Worm (Caenorhabditis elegans): ENCODE measurements around the gene F55A11.4.

Gene F55A11.4

DNA sequence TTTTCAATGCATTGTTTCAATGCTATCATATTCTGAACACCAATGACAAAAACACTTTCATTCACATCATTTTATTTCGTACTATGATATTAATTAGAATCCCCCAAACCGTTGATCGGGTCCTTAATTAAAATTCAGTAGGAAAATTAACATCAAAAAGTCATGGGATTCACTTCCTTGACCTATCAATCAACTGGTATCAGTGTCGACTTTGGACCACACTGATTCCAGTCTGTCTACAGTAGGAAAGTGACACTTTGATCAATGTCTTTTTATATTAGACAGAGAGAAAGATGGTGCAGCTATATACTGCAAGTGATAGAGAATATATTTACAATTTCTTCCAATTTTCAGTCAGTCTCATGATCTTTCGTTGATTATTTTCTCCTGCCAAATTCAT is 26.1 kb downstream of the F55A11.4 start (continued):
- TF ChIP-seq nhr-77 (tag; optimal IDR thresholded peaks at IDR 0.05) (no peak), lir-3 (tag; optimal IDR thresholded peaks at IDR 0.05; ENCODE audit: poor library complexity) (peak; percentile 1), sup-37 (GFP tag; optimal IDR thresholded peaks at IDR 0.05) (no peak), unc-130 (tag; optimal IDR thresholded peaks at IDR 0.05) (peak; percentile 39), nhr-28 (tag; optimal IDR thresholded peaks at IDR 0.05) (no peak), lin-13 (GFP tag; optimal IDR thresholded peaks at IDR 0.05) (no peak), ceh-88 (GFP tag; IDR thresholded peaks at IDR 0.05) (no peak), ces-1 (GFP tag; optimal IDR thresholded peaks at IDR 0.05) (no peak), nhr-85 (tag) (peak; percentile 91), lin-15B (tag; optimal IDR thresholded peaks at IDR 0.05) (no peak), sox-4 (tag; optimal IDR thresholded peaks at IDR 0.05) (no peak), hlh-4 (tag; optimal IDR thresholded peaks at IDR 0.05) (no peak), lin-39 (tag; optimal IDR thresholded peaks at IDR 0.05) (no peak), pax-3 (tag; optimal IDR thresholded peaks at IDR 0.05) (no peak), zag-1 (tag; optimal IDR thresholded peaks at IDR 0.05) (no peak), hlh-17 (GFP tag; optimal IDR thresholded peaks at IDR 0.05; ENCODE audit: borderline replicate concordance) (no peak), nhr-237 (tag; optimal IDR thresholded peaks at IDR 0.05) (no peak), Y116A8C.19 (tag; optimal IDR thresholded peaks at IDR 0.05; ENCODE audit: borderline replicate concordance) (no peak), nhr-12 (tag; optimal IDR thresholded peaks at IDR 0.05) (no peak), fos-1 (tag; optimal IDR thresholded peaks at IDR 0.05) (no peak), ets-5 (GFP tag; IDR thresholded peaks at IDR 0.05) (no peak), unc-62 (GFP tag; optimal IDR thresholded peaks at IDR 0.05) (no peak), fkh-8 (tag; optimal IDR thresholded peaks at IDR 0.05) (no peak), egl-27 (tag; optimal IDR thresholded peaks at IDR 0.05) (no peak), ceh-90 (tag; optimal IDR thresholded peaks at IDR 0.05) (no peak), C16A3.4 (tag; optimal IDR thresholded peaks at IDR 0.05) (no peak), mab-9 (GFP tag; IDR thresholded peaks at IDR 0.05) (no peak), efl-1 (optimal IDR thresholded peaks at IDR 0.05) (no peak), efl-1 (GFP tag; optimal IDR thresholded peaks at IDR 0.05 in 1 of 2) (no peak), dsc-1 (tag; optimal IDR thresholded peaks at IDR 0.05) (no peak), zip-4 (GFP tag; optimal IDR thresholded peaks at IDR 0.05) (no peak)

DNA sequence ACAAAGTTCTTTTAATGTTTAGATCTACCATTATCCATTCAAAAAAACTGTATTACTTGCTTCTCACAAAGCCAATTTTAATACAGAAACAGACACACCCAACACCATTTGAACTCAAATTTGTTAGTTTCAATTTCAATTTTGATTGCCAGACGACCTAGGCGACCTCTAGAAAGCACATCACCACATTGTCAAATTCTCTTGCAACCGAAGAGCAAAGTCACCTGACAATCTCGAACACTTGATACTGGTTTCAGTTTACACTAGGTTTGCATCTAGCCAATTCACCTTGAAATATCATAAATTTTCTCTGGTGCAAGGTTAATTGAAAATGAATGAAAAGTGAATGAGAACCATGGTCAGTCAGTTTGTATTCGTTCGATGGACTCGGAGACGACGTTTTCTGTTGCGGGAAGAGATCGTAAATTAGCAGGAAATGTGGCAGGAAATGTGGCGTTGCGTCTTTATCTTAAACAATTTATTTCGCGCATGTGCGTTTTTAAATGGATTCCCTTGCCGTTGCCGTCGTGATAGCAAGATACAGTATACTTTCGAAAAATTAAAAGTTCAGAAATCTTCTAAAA is 27.1 kb downstream of the F55A11.4 start:
- TF ChIP-seq nhr-85 (tag) (peak; percentile 46), nhr-20 (tag; optimal IDR thresholded peaks at IDR 0.05) (peak; percentile 46), egl-13 (tag; optimal IDR thresholded peaks at IDR 0.05) (no peak), fkh-4 (tag; optimal IDR thresholded peaks at IDR 0.05; ENCODE audit: borderline replicate concordance) (no peak), unc-86 (tag; optimal IDR thresholded peaks at IDR 0.05) (no peak), blmp-1 (tag; optimal IDR thresholded peaks at IDR 0.05) (peak; percentile 60), lin-14 (GFP tag; optimal IDR thresholded peaks at IDR 0.05) (peak; percentile 27), ama-1 (optimal IDR thresholded peaks at IDR 0.05) (no peak), efl-1 (optimal IDR thresholded peaks at IDR 0.05) (no peak), efl-1 (GFP tag; optimal IDR thresholded peaks at IDR 0.05 in 1 of 2) (peak in 1 of 2 experiments; percentile 93), nhr-71 (tag; optimal IDR thresholded peaks at IDR 0.05) (no peak), nhr-76 (tag; optimal IDR thresholded peaks at IDR 0.05) (no peak), mab-9 (GFP tag; IDR thresholded peaks at IDR 0.05) (no peak), swsn-7 (tag; optimal IDR thresholded peaks at IDR 0.05) (no peak), unc-62 (GFP tag; optimal IDR thresholded peaks at IDR 0.05) (no peak), unc-98 (GFP tag; IDR thresholded peaks at IDR 0.05) (no peak)

DNA sequence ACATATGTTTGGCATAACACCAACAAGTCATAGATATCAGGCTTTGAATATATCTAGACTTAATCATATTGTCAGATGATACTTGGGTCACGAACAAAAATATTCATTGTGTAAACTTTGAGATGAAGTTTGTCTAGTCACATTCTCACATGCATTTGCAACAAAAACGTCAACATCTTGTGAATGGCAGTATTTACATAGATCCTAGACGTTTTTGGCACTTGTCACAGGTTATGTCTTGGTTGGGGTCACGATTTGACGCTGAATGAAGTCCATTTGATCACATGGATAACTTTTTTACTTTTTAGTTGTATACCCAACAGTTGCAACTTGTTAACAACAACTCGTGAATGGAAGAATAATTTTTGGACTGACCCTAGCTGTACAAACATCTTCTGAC is 28.1 kb downstream of the F55A11.4 start:
- peak; percentile 20 for TF ChIP-seq lir-3 (tag; optimal IDR thresholded peaks at IDR 0.05; ENCODE audit: poor library complexity)
- TF ChIP-seq C34B4.2 (tag; optimal IDR thresholded peaks at IDR 0.05) = no peak
- peak; percentile 74 for TF ChIP-seq nhr-85 (tag)
- no peak for TF ChIP-seq zag-1 (tag; optimal IDR thresholded peaks at IDR 0.05)
- TF ChIP-seq tlp-1 (tag; optimal IDR thresholded peaks at IDR 0.05) = no peak
- TF ChIP-seq elt-2 (tag; optimal IDR thresholded peaks at IDR 0.05) = no peak
- TF ChIP-seq xbp-1 (tag; optimal IDR thresholded peaks at IDR 0.05) = no peak
- no peak for TF ChIP-seq nhr-28 (tag; optimal IDR thresholded peaks at IDR 0.05)
- no peak for TF ChIP-seq sup-37 (GFP tag; optimal IDR thresholded peaks at IDR 0.05)
- TF ChIP-seq mdl-1 (tag; optimal IDR thresholded peaks at IDR 0.05) = no peak
- no peak for TF ChIP-seq F16B12.6 (tag; optimal IDR thresholded peaks at IDR 0.05)
- TF ChIP-seq pag-3 (tag; optimal IDR thresholded peaks at IDR 0.05; ENCODE audit: borderline replicate concordance, insufficient read depth) = peak; percentile 77
- peak; percentile 67 for TF ChIP-seq nhr-20 (tag; optimal IDR thresholded peaks at IDR 0.05)
- TF ChIP-seq nhr-84 (tag; optimal IDR thresholded peaks at IDR 0.05) = no peak
- TF ChIP-seq lin-35 (GFP tag; optimal IDR thresholded peaks at IDR 0.05) = peak in 1 of 2 experiments; percentile 53
- no peak for TF ChIP-seq ceh-88 (GFP tag; IDR thresholded peaks at IDR 0.05)

Measured in whole organism, L1 larva.